Worm (Caenorhabditis elegans) whole organism, L4 larva: ENCODE measurements around the gene rec-8.

Experiments
- F26F4.8 ChIP-seq: fragments of 200-800 bp; sonication (Bioruptor generic); conservative IDR thresholded peaks from 2 replicates; pipeline ENCODE4 v1.3.6; 2022; ENCODE audit warnings: missing genetic modification characterization, missing compliant biosample characterization
- ceh-28 ChIP-seq: fragments of 150-350 bp; optimal IDR thresholded peaks from 2 replicates; lab custom pipeline; 2014; ENCODE audit warnings: missing biosample characterization, missing genetic modification reagents, missing genetic modification characterization
- dve-1 ChIP-seq: sonication (generic microtip); optimal IDR thresholded peaks from 2 replicates; lab custom pipeline; 2017; ENCODE audit warnings: antibody characterized with exemption, mild to moderate bottlenecking, missing genetic modification characterization, missing compliant biosample characterization; ENCODE audit not compliant: insufficient read depth
- hlh-30 ChIP-seq: sonication (generic microtip); optimal IDR thresholded peaks from 2 replicates; lab custom pipeline; 2017; ENCODE audit warnings: antibody characterized with exemption, mild to moderate bottlenecking, missing genetic modification characterization, missing compliant biosample characterization; ENCODE audit not compliant: insufficient read depth
- lir-3 ChIP-seq: sonication (generic microtip); optimal IDR thresholded peaks from 2 replicates; lab custom pipeline; 2016; ENCODE audit warnings: mild to moderate bottlenecking, missing genetic modification characterization, missing compliant biosample characterization
- mep-1 ChIP-seq: fragments of 150-350 bp; sonication (generic microtip); optimal IDR thresholded peaks from 3 replicates; lab custom pipeline; 2014; ENCODE audit warnings: missing biosample characterization, missing genetic modification characterization
- nhr-11 ChIP-seq: fragments of 150-350 bp; optimal IDR thresholded peaks from 2 replicates; lab custom pipeline; 2014; ENCODE audit warnings: missing biosample characterization, missing genetic modification characterization
- rbr-2 ChIP-seq: sonication (generic microtip); optimal IDR thresholded peaks from 2 replicates; lab custom pipeline; 2016; ENCODE audit warnings: missing genotype, missing genetic modification characterization, missing compliant biosample characterization
- snpc-1.2 ChIP-seq: fragments of 200-800 bp; sonication (Bioruptor generic); IDR thresholded peaks from 2 replicates; pipeline ENCODE4 v1.3.6; 2022; ENCODE audit warnings: missing genetic modification reagents, missing genetic modification characterization, missing compliant biosample characterization
- snpc-4 ChIP-seq: fragments of 150-350 bp; optimal IDR thresholded peaks from 2 replicates; lab custom pipeline; 2014; ENCODE audit warnings: missing biosample characterization, missing genetic modification characterization

DNA sequence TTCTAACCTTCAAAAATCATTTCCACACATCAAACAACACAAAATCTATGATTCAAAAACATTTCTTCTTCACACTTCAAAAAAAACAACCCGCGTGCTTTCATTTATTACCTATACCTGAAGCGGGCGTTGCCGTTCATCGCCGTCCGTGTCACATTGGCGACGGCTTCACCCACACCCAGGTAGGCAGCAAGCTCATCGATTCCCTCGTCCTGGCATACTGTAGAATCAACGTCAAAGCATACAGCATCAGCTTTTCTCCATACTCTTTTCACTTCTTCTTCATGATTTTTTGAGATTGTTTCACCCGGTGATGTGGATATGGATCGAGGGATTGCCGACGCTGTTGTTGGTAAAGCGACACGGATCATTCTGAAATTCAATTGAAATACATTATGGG, 39.2 kb upstream of the rec-8 start:
- TF ChIP-seq nhr-11 (tag; lab: Kevin White, UChicago): no peak
- no peak for TF ChIP-seq hlh-30 (tag; lab: Kevin White, UChicago)
- TF ChIP-seq lir-3 (tag; lab: Kevin White, UChicago): no peak
- TF ChIP-seq snpc-4: no peak
- TF ChIP-seq mep-1 (tag; lab: Kevin White, UChicago): no peak
- TF ChIP-seq snpc-1.2: no peak
- TF ChIP-seq ceh-28 (tag; lab: Kevin White, UChicago): no peak
- TF ChIP-seq rbr-2 (tag; lab: Kevin White, UChicago): no peak
- no peak for TF ChIP-seq F26F4.8 (GFP tag; lab: Robert Waterston, UW)
- no peak for TF ChIP-seq dve-1 (tag; lab: Kevin White, UChicago)
